Worm (Caenorhabditis elegans) whole organism, L4 larva: ENCODE results near the gene C12D12.1.

Experiments
- T20F7.1 ChIP-seq: fragments of 200-800 bp; sonication (Bioruptor generic); optimal IDR thresholded peaks from 2 replicates; lab custom pipeline; 2018; ENCODE audit warnings: mild to moderate bottlenecking, missing genetic modification characterization, missing compliant biosample characterization
- Y48G9A.11 ChIP-seq: fragments of 200-800 bp; sonication (Bioruptor generic); IDR thresholded peaks from 2 replicates; pipeline ENCODE4 v1.3.6; 2022; ENCODE audit warnings: missing genetic modification reagents, missing genetic modification characterization, missing compliant biosample characterization
- aha-1 ChIP-seq: fragments of 150-350 bp; peaks from one replicate; lab custom pipeline; 2014; ENCODE audit warnings: missing biosample characterization, missing genetic modification characterization
- arid-1 ChIP-seq: fragments of 200-800 bp; sonication (Bioruptor generic); conservative IDR thresholded peaks from 2 replicates; pipeline ENCODE4 v1.3.6; 2022; ENCODE audit warnings: missing genetic modification reagents, missing genetic modification characterization, missing compliant biosample characterization
- ceh-20 ChIP-seq: fragments of 200-800 bp; sonication (Bioruptor generic); IDR thresholded peaks from 2 replicates; pipeline ENCODE4 v1.3.6; 2022; ENCODE audit warnings: missing genetic modification reagents, missing genetic modification characterization, missing compliant biosample characterization
- ceh-28 ChIP-seq: fragments of 150-350 bp; optimal IDR thresholded peaks from 2 replicates; lab custom pipeline; 2014; ENCODE audit warnings: missing biosample characterization, missing genetic modification reagents, missing genetic modification characterization
- ceh-32 ChIP-seq: sonication (generic microtip); optimal IDR thresholded peaks from 2 replicates; lab custom pipeline; 2016; ENCODE audit warnings: mild to moderate bottlenecking, missing genetic modification characterization, missing compliant biosample characterization; ENCODE audit not compliant: poor library complexity
- ceh-44 ChIP-seq: fragments of 200-800 bp; sonication (Bioruptor generic); IDR thresholded peaks from 2 replicates; pipeline ENCODE4 v1.3.6; 2022; ENCODE audit warnings: missing genetic modification reagents, missing genetic modification characterization, missing compliant biosample characterization
- ceh-62 ChIP-seq: sonication (generic microtip); optimal IDR thresholded peaks from 2 replicates; lab custom pipeline; 2017; ENCODE audit warnings: missing biosample characterization, missing genetic modification characterization
- daf-16 ChIP-seq, 3 experiments: sonication (generic microtip); optimal IDR thresholded peaks; 2 replicates each; lab custom pipeline; 2016 to 2017; ENCODE audit warnings: missing genetic modification characterization in 3 of 3, missing genetic modification reagents in 3 of 3, mild to moderate bottlenecking in 2 of 3, missing compliant biosample characterization in 2 of 3, missing biosample characterization in 1 of 3, moderate library complexity in 1 of 3
- daf-8 ChIP-seq: fragments of 200-800 bp; sonication (Bioruptor generic); IDR thresholded peaks from 2 replicates; pipeline ENCODE4 v1.3.6; 2022; ENCODE audit warnings: missing genetic modification characterization, missing compliant biosample characterization
- dmd-9 ChIP-seq: fragments of 200-800 bp; sonication (Bioruptor generic); IDR thresholded peaks from 2 replicates; pipeline ENCODE4 v1.3.6; 2022; ENCODE audit warnings: missing genetic modification reagents, missing genetic modification characterization, missing compliant biosample characterization
- duxl-1 ChIP-seq: sonication (generic microtip); optimal IDR thresholded peaks from 2 replicates; lab custom pipeline; 2016; ENCODE audit warnings: mild to moderate bottlenecking, missing genetic modification characterization, moderate library complexity, missing compliant biosample characterization; ENCODE audit not compliant: poor library complexity
- egl-27 ChIP-seq: sonication (generic microtip); optimal IDR thresholded peaks from 3 replicates; lab custom pipeline; 2017; ENCODE audit warnings: missing biosample characterization, missing genetic modification reagents, missing genetic modification characterization
- egl-43 ChIP-seq: fragments of 200-800 bp; sonication (Bioruptor generic); IDR thresholded peaks from 2 replicates; pipeline ENCODE4 v1.3.6; 2022; ENCODE audit warnings: missing genetic modification reagents, missing genetic modification characterization, missing compliant biosample characterization
- fkh-10 ChIP-seq: fragments of 150-350 bp; optimal IDR thresholded peaks from 2 replicates; lab custom pipeline; 2014; ENCODE audit warnings: missing biosample characterization, missing genetic modification reagents, missing genetic modification characterization
- fos-1 ChIP-seq: fragments of 150-350 bp; optimal IDR thresholded peaks from 2 replicates; lab custom pipeline; 2014; ENCODE audit warnings: missing biosample characterization, missing genetic modification characterization
- hif-1 ChIP-seq, 2 experiments: sonication (generic microtip); optimal IDR thresholded peaks; 2 replicates each; lab custom pipeline; 2016 to 2017; ENCODE audit warnings: missing compliant biosample characterization in 2 of 2, missing genetic modification characterization in 2 of 2, missing genetic modification reagents in 2 of 2, missing genotype in 2 of 2, mild to moderate bottlenecking in 1 of 2
- hlh-11 ChIP-seq: fragments of 200-800 bp; sonication (Bioruptor generic); optimal IDR thresholded peaks from 2 replicates; lab custom pipeline; 2018; ENCODE audit warnings: mild to moderate bottlenecking, missing genetic modification characterization, missing compliant biosample characterization
- hlh-30 ChIP-seq: sonication (generic microtip); optimal IDR thresholded peaks from 2 replicates; lab custom pipeline; 2017; ENCODE audit warnings: antibody characterized with exemption, mild to moderate bottlenecking, missing genetic modification characterization, missing compliant biosample characterization; ENCODE audit not compliant: insufficient read depth
- hmg-1.1 ChIP-seq: fragments of 200-800 bp; sonication (Bioruptor generic); IDR thresholded peaks from 2 replicates; pipeline ENCODE4 v1.3.6; 2022; ENCODE audit warnings: missing genetic modification reagents, missing genetic modification characterization, missing compliant biosample characterization
- lin-15B ChIP-seq: fragments of 150-350 bp; sonication (generic microtip); optimal IDR thresholded peaks from 3 replicates; lab custom pipeline; 2014; ENCODE audit warnings: missing biosample characterization, missing genetic modification characterization
- lin-29 ChIP-seq: fragments of 200-800 bp; sonication (Bioruptor generic); IDR thresholded peaks from 2 replicates; pipeline ENCODE4 v1.3.6; 2022; ENCODE audit warnings: missing genetic modification reagents, missing genetic modification characterization, missing compliant biosample characterization
- lin-38 ChIP-seq: fragments of 200-800 bp; sonication (Bioruptor generic); IDR thresholded peaks from 2 replicates; pipeline ENCODE4 v1.3.6; 2022; ENCODE audit warnings: missing genetic modification reagents, missing genetic modification characterization, missing compliant biosample characterization
- madf-9 ChIP-seq: fragments of 200-800 bp; sonication (Bioruptor generic); conservative IDR thresholded peaks from 2 replicates; pipeline ENCODE4 v1.3.6; 2022; ENCODE audit warnings: missing genetic modification reagents, missing genetic modification characterization, missing compliant biosample characterization
- mdl-1 ChIP-seq, 2 experiments: fragments of 150-350 bp in 1 of 2; sonication (generic microtip) in 1 of 2; optimal IDR thresholded peaks; 2 replicates each; lab custom pipeline; 2014 to 2017; ENCODE audit warnings: missing biosample characterization in 2 of 2, missing genetic modification characterization in 2 of 2
- mdt-29 ChIP-seq: fragments of 200-800 bp; sonication (Bioruptor generic); IDR thresholded peaks from 2 replicates; pipeline ENCODE4 v1.3.6; 2022; ENCODE audit warnings: missing genetic modification reagents, missing genetic modification characterization, missing compliant biosample characterization
- mxl-3 ChIP-seq: fragments of 200-800 bp; sonication (Bioruptor generic); optimal IDR thresholded peaks from 2 replicates; lab custom pipeline; 2018; ENCODE audit warnings: mild to moderate bottlenecking, missing genetic modification characterization, missing compliant biosample characterization
- nhr-102 ChIP-seq: sonication (generic microtip); optimal IDR thresholded peaks from 2 replicates; lab custom pipeline; 2016; ENCODE audit warnings: mild to moderate bottlenecking, missing genetic modification characterization, moderate library complexity, missing compliant biosample characterization
- nhr-11 ChIP-seq: fragments of 150-350 bp; optimal IDR thresholded peaks from 2 replicates; lab custom pipeline; 2014; ENCODE audit warnings: missing biosample characterization, missing genetic modification characterization
- nhr-111 ChIP-seq: fragments of 200-800 bp; sonication (Bioruptor generic); optimal IDR thresholded peaks from 2 replicates; lab custom pipeline; 2018; ENCODE audit warnings: mild to moderate bottlenecking, missing genetic modification characterization, missing compliant biosample characterization
- nhr-237 ChIP-seq: sonication (generic microtip); optimal IDR thresholded peaks from 2 replicates; lab custom pipeline; 2017; ENCODE audit warnings: missing biosample characterization, missing genetic modification characterization
- nhr-28 ChIP-seq: fragments of 150-350 bp; optimal IDR thresholded peaks from 2 replicates; lab custom pipeline; 2014; ENCODE audit warnings: missing biosample characterization, missing genetic modification characterization
- nhr-41 ChIP-seq: fragments of 200-800 bp; sonication (Bioruptor generic); IDR thresholded peaks from 2 replicates; pipeline ENCODE4 v1.3.6; 2022; ENCODE audit warnings: missing genetic modification reagents, missing genetic modification characterization, missing compliant biosample characterization
- snpc-4 ChIP-seq: fragments of 150-350 bp; optimal IDR thresholded peaks from 2 replicates; lab custom pipeline; 2014; ENCODE audit warnings: missing biosample characterization, missing genetic modification characterization
- spr-1 ChIP-seq: sonication (generic microtip); optimal IDR thresholded peaks from 2 replicates; lab custom pipeline; 2016; ENCODE audit warnings: mild to moderate bottlenecking, missing genetic modification characterization, missing compliant biosample characterization
- tag-97 ChIP-seq: fragments of 200-800 bp; sonication (Bioruptor generic); IDR thresholded peaks from 2 replicates; pipeline ENCODE4 v1.3.6; 2022; ENCODE audit warnings: missing genetic modification characterization, missing compliant biosample characterization
- unc-39 ChIP-seq: sonication (generic microtip); optimal IDR thresholded peaks from 2 replicates; lab custom pipeline; 2017; ENCODE audit warnings: missing biosample characterization, missing genetic modification characterization
- unc-62 ChIP-seq, 3 experiments: fragments of 150-350 bp in 1 of 3; sonication (generic microtip); optimal IDR thresholded peaks in 2 of 3; peaks in 1 of 3; 1 replicate in 1 of 3; 2 replicates in 2 of 3; lab custom pipeline; 2014 to 2017; ENCODE audit warnings: missing biosample characterization in 3 of 3, missing genetic modification characterization in 3 of 3, missing genetic modification reagents in 3 of 3, missing genotype in 1 of 3
- vab-7 ChIP-seq: fragments of 200-800 bp; sonication (Bioruptor generic); IDR thresholded peaks from 2 replicates; pipeline ENCODE4 v1.3.6; 2022; ENCODE audit warnings: missing genetic modification reagents, missing genetic modification characterization, missing compliant biosample characterization
- zag-1 ChIP-seq: fragments of 150-350 bp; optimal IDR thresholded peaks from 2 replicates; lab custom pipeline; 2014; ENCODE audit warnings: missing biosample characterization, missing genetic modification characterization

The C12D12.1 gene

ce11 chrX:3534218-3534617, 35.2 kb downstream of the C12D12.1 start (continued):
- TF ChIP-seq mxl-3 (GFP tag; lab: Kevin White, UChicago) (peak; percentile 80), mdl-1 (tag; optimal IDR thresholded peaks at IDR 0.05; lab: Kevin White, UChicago) (peak in 1 of 2 experiments; percentile 80), T20F7.1 (GFP tag; lab: Kevin White, UChicago) (no peak), duxl-1 (tag; lab: Kevin White, UChicago) (no peak)

ce11 chrX:3535505-3535904, 36.5 kb downstream of the C12D12.1 start:
- TF ChIP-seq vab-7 (GFP tag; lab: Robert Waterston, UW) (no peak), lin-38 (GFP tag; lab: Robert Waterston, UW) (no peak), lin-29 (GFP tag; lab: Robert Waterston, UW) (no peak), fkh-10 (GFP tag; lab: Kevin White, UChicago) (peak; percentile 10), unc-62 (GFP tag; optimal IDR thresholded peaks at IDR 0.05 in 1 of 2; lab: Kevin White, UChicago) (peak in 1 of 2 experiments; percentile 87), unc-62 (tag; optimal IDR thresholded peaks at IDR 0.05; lab: Kevin White, UChicago) (no peak), egl-43 (no peak), snpc-4 (no peak), hmg-1.1 (peak; percentile 39; the same call in 1 of the 2 replicates), daf-8 (GFP tag; lab: Robert Waterston, UW) (no peak)

ce11 chrX:3536302-3537251, 37.5 kb downstream of the C12D12.1 start:
- TF ChIP-seq tag-97 (GFP tag; lab: Robert Waterston, UW) = no peak
- no peak for TF ChIP-seq madf-9 (GFP tag; lab: Robert Waterston, UW)
- no peak for TF ChIP-seq nhr-28 (tag; lab: Kevin White, UChicago)
- TF ChIP-seq daf-16 (GFP tag; optimal IDR thresholded peaks at IDR 0.05; lab: Kevin White, UChicago) = peak in 1 of 2 experiments; percentile 47
- TF ChIP-seq daf-16 (tag; optimal IDR thresholded peaks at IDR 0.05; lab: Kevin White, UChicago) = no peak
- no peak for TF ChIP-seq ceh-44
- TF ChIP-seq fos-1 = no peak
- no peak for TF ChIP-seq ceh-28 (tag; lab: Kevin White, UChicago)
- peak; percentile 10 for TF ChIP-seq aha-1 (tag; lab: Kevin White, UChicago)
- no peak for TF ChIP-seq unc-39 (tag; lab: Kevin White, UChicago)
- no peak for TF ChIP-seq spr-1
- peak in 1 of 2 experiments; percentile 79 for TF ChIP-seq unc-62 (GFP tag; optimal IDR thresholded peaks at IDR 0.05 in 1 of 2; lab: Kevin White, UChicago)
- no peak for TF ChIP-seq unc-62 (tag; optimal IDR thresholded peaks at IDR 0.05; lab: Kevin White, UChicago)
- peak; percentile 66 for TF ChIP-seq hlh-30 (tag; lab: Kevin White, UChicago)
- no peak for TF ChIP-seq lin-38 (GFP tag; lab: Robert Waterston, UW)
- no peak for TF ChIP-seq nhr-102
- no peak for TF ChIP-seq ceh-62 (tag; lab: Kevin White, UChicago)
- TF ChIP-seq dmd-9 (GFP tag; lab: Robert Waterston, UW) = no peak
- TF ChIP-seq nhr-237 = no peak
- no peak for TF ChIP-seq lin-15B (tag; lab: Kevin White, UChicago)
- TF ChIP-seq egl-27 (tag; lab: Kevin White, UChicago) = no peak
- TF ChIP-seq nhr-11 (tag; lab: Kevin White, UChicago) = peak; percentile 62
- no peak for TF ChIP-seq ceh-32 (tag; lab: Kevin White, UChicago)
- no peak for TF ChIP-seq nhr-41 (GFP tag; lab: Robert Waterston, UW)
- peak; percentile 12 for TF ChIP-seq mxl-3 (GFP tag; lab: Kevin White, UChicago)
- TF ChIP-seq ceh-20 = no peak
- TF ChIP-seq hif-1 (tag; optimal IDR thresholded peaks at IDR 0.05; lab: Kevin White, UChicago) = no peak
- peak; percentile 25 for TF ChIP-seq hlh-11
- no peak for TF ChIP-seq Y48G9A.11 (GFP tag; lab: Robert Waterston, UW)
- peak; percentile 52 for TF ChIP-seq mdt-29 (GFP tag; lab: Robert Waterston, UW)
- TF ChIP-seq zag-1 (tag; lab: Kevin White, UChicago) = no peak
- no peak for TF ChIP-seq nhr-111 (GFP tag; lab: Kevin White, UChicago)
- TF ChIP-seq arid-1 = no peak
